Worm (Caenorhabditis elegans) whole organism, late embryonic: Measurements from ENCODE around the gene plk-1.

ENCODE experiments used
- C38D4.7 ChIP-seq: fragments of 200-800 bp; sonication (Bioruptor generic); optimal IDR thresholded peaks from 2 replicates; lab custom pipeline; 2018; ENCODE audit warnings: mild to moderate bottlenecking, missing genetic modification characterization, moderate library complexity, missing compliant biosample characterization
- F13H6.1 ChIP-seq: sonication (generic microtip); optimal IDR thresholded peaks from 2 replicates; lab custom pipeline; 2016; ENCODE audit warnings: missing genetic modification characterization, missing compliant biosample characterization
- K09A11.1 ChIP-seq: sonication (generic microtip); optimal IDR thresholded peaks from 2 replicates; lab custom pipeline; 2017; ENCODE audit warnings: antibody characterized with exemption, mild to moderate bottlenecking, missing genetic modification characterization, missing compliant biosample characterization; ENCODE audit not compliant: insufficient read depth
- T23F11.4 ChIP-seq: fragments of 200-800 bp; sonication (Bioruptor generic); optimal IDR thresholded peaks from 2 replicates; lab custom pipeline; 2018; ENCODE audit warnings: mild to moderate bottlenecking, missing genetic modification characterization, missing compliant biosample characterization
- ahr-1 ChIP-seq: sonication (generic microtip); optimal IDR thresholded peaks from 2 replicates; lab custom pipeline; 2016; ENCODE audit warnings: missing genetic modification characterization, missing compliant biosample characterization
- ceh-19 ChIP-seq: fragments of 200-800 bp; sonication (Bioruptor generic); optimal IDR thresholded peaks from 2 replicates; lab custom pipeline; 2018; ENCODE audit warnings: mild to moderate bottlenecking, missing genetic modification characterization, missing compliant biosample characterization
- ceh-30 ChIP-seq: fragments of 150-350 bp; optimal IDR thresholded peaks from 2 replicates; lab custom pipeline; 2014; ENCODE audit warnings: missing biosample characterization, missing genetic modification characterization
- ceh-31 ChIP-seq: sonication (generic microtip); optimal IDR thresholded peaks from 2 replicates; lab custom pipeline; 2016; ENCODE audit warnings: missing genetic modification characterization, missing compliant biosample characterization
- ceh-45 ChIP-seq: fragments of 200-800 bp; sonication (Bioruptor generic); IDR thresholded peaks from 2 replicates; pipeline ENCODE4 v1.3.6; 2022; ENCODE audit warnings: missing genetic modification reagents, missing genetic modification characterization, missing compliant biosample characterization
- ceh-6 ChIP-seq: fragments of 200-800 bp; sonication (Bioruptor generic); optimal IDR thresholded peaks from 2 replicates; lab custom pipeline; 2018; ENCODE audit warnings: mild to moderate bottlenecking, missing genetic modification characterization, missing compliant biosample characterization
- che-1 ChIP-seq: sonication (generic microtip); optimal IDR thresholded peaks from 2 replicates; lab custom pipeline; 2016; ENCODE audit warnings: mild to moderate bottlenecking, missing genetic modification characterization, missing compliant biosample characterization
- dve-1 ChIP-seq: sonication (generic microtip); optimal IDR thresholded peaks from 2 replicates; lab custom pipeline; 2017; ENCODE audit warnings: antibody characterized with exemption, mild to moderate bottlenecking, missing genetic modification characterization, missing compliant biosample characterization
- elt-2 ChIP-seq: sonication (generic microtip); optimal IDR thresholded peaks from 2 replicates; lab custom pipeline; 2016; ENCODE audit warnings: missing genetic modification reagents, missing genetic modification characterization, missing compliant biosample characterization
- elt-4 ChIP-seq: sonication (generic microtip); optimal IDR thresholded peaks from 2 replicates; lab custom pipeline; 2016; ENCODE audit warnings: missing genetic modification characterization, missing compliant biosample characterization
- ets-4 ChIP-seq: sonication (generic microtip); optimal IDR thresholded peaks from 2 replicates; lab custom pipeline; 2016; ENCODE audit warnings: missing genetic modification characterization, missing compliant biosample characterization
- eyg-1 ChIP-seq: sonication (generic microtip); optimal IDR thresholded peaks from 2 replicates; lab custom pipeline; 2016; ENCODE audit warnings: missing genotype, missing genetic modification characterization, missing compliant biosample characterization
- fax-1 ChIP-seq: sonication (generic microtip); optimal IDR thresholded peaks from 2 replicates; lab custom pipeline; 2016; ENCODE audit warnings: missing genotype, missing genetic modification characterization, missing compliant biosample characterization
- fkh-10 ChIP-seq: fragments of 150-350 bp; optimal IDR thresholded peaks from 2 replicates; lab custom pipeline; 2014; ENCODE audit warnings: missing biosample characterization, missing genetic modification reagents, missing genetic modification characterization
- fkh-6 ChIP-seq: sonication (generic microtip); optimal IDR thresholded peaks from 2 replicates; lab custom pipeline; 2016; ENCODE audit warnings: missing genetic modification characterization, missing compliant biosample characterization
- hlh-15 ChIP-seq: sonication (generic microtip); optimal IDR thresholded peaks from 2 replicates; lab custom pipeline; 2016; ENCODE audit warnings: missing genetic modification characterization, missing compliant biosample characterization
- hlh-30 ChIP-seq: sonication (generic microtip); optimal IDR thresholded peaks from 2 replicates; lab custom pipeline; 2017; ENCODE audit warnings: antibody characterized with exemption, missing genetic modification characterization, missing compliant biosample characterization; ENCODE audit not compliant: insufficient read depth
- lim-6 ChIP-seq: sonication (generic microtip); optimal IDR thresholded peaks from 2 replicates; lab custom pipeline; 2016; ENCODE audit warnings: missing genetic modification characterization, missing compliant biosample characterization
- lin-11 ChIP-seq: fragments of 200-800 bp; sonication (Bioruptor generic); optimal IDR thresholded peaks from 2 replicates; lab custom pipeline; 2018; ENCODE audit warnings: mild to moderate bottlenecking, missing genetic modification characterization, missing compliant biosample characterization
- madf-2 ChIP-seq: sonication (generic microtip); optimal IDR thresholded peaks from 2 replicates; lab custom pipeline; 2017; ENCODE audit warnings: missing genetic modification characterization, missing compliant biosample characterization
- nfya-1 ChIP-seq: sonication (generic microtip); optimal IDR thresholded peaks from 2 replicates; lab custom pipeline; 2017; ENCODE audit warnings: missing genetic modification characterization, mild to moderate bottlenecking, missing compliant biosample characterization, antibody characterized with exemption, moderate library complexity
- nhr-11 ChIP-seq: fragments of 150-350 bp; optimal IDR thresholded peaks from 2 replicates; lab custom pipeline; 2014; ENCODE audit warnings: missing biosample characterization, missing genetic modification characterization
- npax-4 ChIP-seq: sonication (generic microtip); optimal IDR thresholded peaks from 2 replicates; lab custom pipeline; 2016; ENCODE audit warnings: missing genetic modification characterization, missing compliant biosample characterization
- odd-2 ChIP-seq: sonication (generic microtip); optimal IDR thresholded peaks from 2 replicates; lab custom pipeline; 2017; ENCODE audit warnings: antibody characterized with exemption, mild to moderate bottlenecking, missing genetic modification characterization, missing compliant biosample characterization
- pat-9 ChIP-seq: fragments of 200-800 bp; sonication (Bioruptor generic); optimal IDR thresholded peaks from 2 replicates; lab custom pipeline; 2018; ENCODE audit warnings: mild to moderate bottlenecking, missing genetic modification characterization, moderate library complexity, missing compliant biosample characterization
- pha-2 ChIP-seq: sonication (generic microtip); optimal IDR thresholded peaks from 2 replicates; lab custom pipeline; 2017; ENCODE audit warnings: mild to moderate bottlenecking, missing genetic modification characterization, missing compliant biosample characterization
- pha-4 ChIP-seq: fragments of 150-350 bp; optimal IDR thresholded peaks from 2 replicates; lab custom pipeline; 2018; ENCODE audit warnings: missing biosample characterization, missing genetic modification reagents, missing genetic modification characterization
- pros-1 ChIP-seq: fragments of 150-350 bp; optimal IDR thresholded peaks from 2 replicates; lab custom pipeline; 2014; ENCODE audit warnings: missing biosample characterization, missing genetic modification reagents, missing genetic modification characterization
- ref-2 ChIP-seq: sonication (generic microtip); optimal IDR thresholded peaks from 2 replicates; lab custom pipeline; 2016; ENCODE audit warnings: missing genetic modification characterization, missing compliant biosample characterization
- sdc-2 ChIP-seq: sonication (generic microtip); optimal IDR thresholded peaks from 2 replicates; lab custom pipeline; 2016; ENCODE audit warnings: missing genotype, missing genetic modification characterization, missing compliant biosample characterization
- sox-2 ChIP-seq: fragments of 200-800 bp; sonication (Bioruptor generic); IDR thresholded peaks from 2 replicates; pipeline ENCODE4 v1.3.6; 2022; ENCODE audit warnings: missing genetic modification reagents, missing genetic modification characterization, missing compliant biosample characterization
- sox-4 ChIP-seq: sonication (generic microtip); optimal IDR thresholded peaks from 2 replicates; lab custom pipeline; 2017; ENCODE audit warnings: mild to moderate bottlenecking, missing genetic modification characterization, inconsistent platforms, missing compliant biosample characterization
- tbx-2 ChIP-seq: sonication (generic microtip); optimal IDR thresholded peaks from 2 replicates; lab custom pipeline; 2016; ENCODE audit warnings: missing genetic modification characterization, missing compliant biosample characterization
- tbx-7 ChIP-seq: sonication (generic microtip); optimal IDR thresholded peaks from 2 replicates; lab custom pipeline; 2016; ENCODE audit warnings: missing genotype, missing genetic modification characterization, missing compliant biosample characterization
- ttx-3 ChIP-seq: sonication (generic microtip); optimal IDR thresholded peaks from 2 replicates; lab custom pipeline; 2016; ENCODE audit warnings: missing genetic modification reagents, missing genetic modification characterization, missing compliant biosample characterization
- unc-3 ChIP-seq, 2 experiments: fragments of 200-800 bp in 1 of 2; sonication (Bioruptor generic) in 1 of 2; sonication (generic microtip) in 1 of 2; conservative IDR thresholded peaks in 1 of 2; optimal IDR thresholded peaks in 1 of 2; 2 replicates each; pipeline versions ENCODE4 v1.3.6 to Lab custom; 2016 to 2022; ENCODE audit warnings: missing compliant biosample characterization in 2 of 2, missing genetic modification characterization in 2 of 2, missing genetic modification reagents in 1 of 2
- unc-42 ChIP-seq: sonication (generic microtip); optimal IDR thresholded peaks from 2 replicates; lab custom pipeline; 2016; ENCODE audit warnings: missing genotype, missing genetic modification characterization, missing compliant biosample characterization

The plk-1 gene

ce11 chrIII:8100960-8101359 is at the start of gene plk-1:
plk-1 (plus strand) TSS chrIII:8101348.
- TF ChIP-seq elt-4 (tag; lab: Kevin White, UChicago) (no peak), pat-9 (no peak), fkh-10 (GFP tag; lab: Kevin White, UChicago) (no peak), nfya-1 (peak; percentile 26), hlh-15 (tag; lab: Kevin White, UChicago) (no peak), ceh-31 (tag; lab: Kevin White, UChicago) (no peak), F13H6.1 (no peak)

ce11 chrIII:8051838-8052237 is 49.3 kb upstream of the plk-1 start:
- TF ChIP-seq nfya-1 = no peak
- TF ChIP-seq nhr-11 (tag; lab: Kevin White, UChicago) = no peak
- TF ChIP-seq npax-4 (tag; lab: Kevin White, UChicago) = no peak
- TF ChIP-seq fax-1 (tag; lab: Kevin White, UChicago) = no peak
- TF ChIP-seq hlh-15 (tag; lab: Kevin White, UChicago) = no peak
- no peak for TF ChIP-seq ttx-3 (tag; lab: Kevin White, UChicago)

ce11 chrIII:8061114-8061513 is 40.0 kb upstream of the plk-1 start:
- TF ChIP-seq madf-2 (no peak), ref-2 (tag; lab: Kevin White, UChicago) (no peak), C38D4.7 (no peak), lin-11 (no peak), che-1 (tag; lab: Kevin White, UChicago) (no peak), T23F11.4 (no peak), pros-1 (tag; lab: Kevin White, UChicago) (no peak), odd-2 (tag; lab: Kevin White, UChicago) (no peak), ahr-1 (tag; lab: Kevin White, UChicago) (no peak), eyg-1 (tag; lab: Kevin White, UChicago) (no peak), ceh-6 (GFP tag; lab: Kevin White, UChicago) (no peak), unc-42 (tag; lab: Kevin White, UChicago) (no peak), hlh-30 (tag; lab: Kevin White, UChicago) (no peak), elt-2 (tag; lab: Kevin White, UChicago) (no peak), lim-6 (tag; lab: Kevin White, UChicago) (no peak), sdc-2 (no peak), nfya-1 (no peak), ets-4 (tag; lab: Kevin White, UChicago) (no peak), fkh-6 (tag; lab: Kevin White, UChicago) (no peak), tbx-7 (tag; lab: Kevin White, UChicago) (no peak)

- TF ChIP-seq ets-4 (tag; lab: Kevin White, UChicago) = no peak
- no peak for TF ChIP-seq lin-11
- no peak for TF ChIP-seq pat-9
- no peak for TF ChIP-seq tbx-2 (tag; lab: Kevin White, UChicago)
- TF ChIP-seq ceh-31 (tag; lab: Kevin White, UChicago) = no peak
- TF ChIP-seq unc-42 (tag; lab: Kevin White, UChicago) = no peak
- TF ChIP-seq ceh-30 (tag; lab: Kevin White, UChicago) = no peak
- no peak for TF ChIP-seq nhr-11 (tag; lab: Kevin White, UChicago)
- TF ChIP-seq sox-4 (tag; lab: Kevin White, UChicago) = no peak
- no peak for TF ChIP-seq pha-2 (tag; lab: Kevin White, UChicago)
- no peak for TF ChIP-seq fax-1 (tag; lab: Kevin White, UChicago)
- no peak for TF ChIP-seq dve-1 (tag; lab: Kevin White, UChicago)
- no peak for TF ChIP-seq ceh-19 (GFP tag; lab: Kevin White, UChicago)
- no peak for TF ChIP-seq pha-4 (tag; lab: Kevin White, UChicago)
- no peak for TF ChIP-seq K09A11.1 (tag; lab: Kevin White, UChicago)
- TF ChIP-seq ceh-45 (GFP tag; lab: Robert Waterston, UW) = no peak
- TF ChIP-seq unc-3 (GFP tag; conservative IDR thresholded peaks at IDR 0.05; lab: Robert Waterston, UW) = no peak
- no peak for TF ChIP-seq unc-3 (tag; optimal IDR thresholded peaks at IDR 0.05; lab: Kevin White, UChicago)
- TF ChIP-seq che-1 (tag; lab: Kevin White, UChicago) = no peak
- no peak for TF ChIP-seq sox-2 (GFP tag; lab: Robert Waterston, UW)
These were observed 37.5 kb upstream of the plk-1 start for ce11 chrIII:8063659-8064058.
